Worm (Caenorhabditis elegans): ENCODE results near the gene K09D9.3.

ce11 chrV:4010170-4010569 lies 9.1 kb upstream of the K09D9.3 start, which contains the start of gene srh-4:
- TF ChIP-seq fos-1 (tag; optimal IDR thresholded peaks at IDR 0.05) (no peak), mdl-1 (tag; optimal IDR thresholded peaks at IDR 0.05) (no peak)
